Worm (Caenorhabditis elegans) whole organism, L4/young adult: ENCODE data around the gene hsp-4.
A peak's percentile ranks its signal among the peaks of the same experiment; 100 is the strongest.

ENCODE experiments used
- W03F9.2 ChIP-seq: fragments of 150-350 bp; optimal IDR thresholded peaks from 2 replicates; lab custom pipeline; 2014; ENCODE audit warnings: missing biosample characterization, missing genetic modification characterization
- dao-5 ChIP-seq: sonication (generic microtip); optimal IDR thresholded peaks from 2 replicates; lab custom pipeline; 2016; ENCODE audit warnings: missing genotype, missing genetic modification characterization, moderate library complexity, missing compliant biosample characterization
- him-1 ChIP-seq: sonication (generic microtip); optimal IDR thresholded peaks from 2 replicates; lab custom pipeline; 2016; ENCODE audit warnings: missing genotype, missing genetic modification reagents, missing genetic modification characterization, missing compliant biosample characterization

hsp-4 gene

ce11 chrII:7352507-7352906, at the start of gene hsp-4:
Gene hsp-4 (minus strand): TSS chrII:7352645.
- no peak for TF ChIP-seq W03F9.2 (tag; lab: Kevin White, UChicago)
- no peak for TF ChIP-seq dao-5 (tag; lab: Kevin White, UChicago)

- TF ChIP-seq W03F9.2 (tag; lab: Kevin White, UChicago) (no peak), him-1 (tag; lab: Kevin White, UChicago) (no peak), dao-5 (tag; lab: Kevin White, UChicago) (no peak)
These were observed 46.3 kb upstream of the hsp-4 start, which contains the start of gene C07D10.1 for ce11 chrII:7398712-7399111. Gene C07D10.1 (plus strand): TSS chrII:7399012.

ce11 chrII:7397273-7397840, 44.9 kb upstream of the hsp-4 start:
- no peak for TF ChIP-seq W03F9.2 (tag; lab: Kevin White, UChicago)
- TF ChIP-seq him-1 (tag; lab: Kevin White, UChicago) = peak; percentile 9
- no peak for TF ChIP-seq dao-5 (tag; lab: Kevin White, UChicago)

ce11 chrII:7396081-7396480, 43.6 kb upstream of the hsp-4 start:
- TF ChIP-seq W03F9.2 (tag; lab: Kevin White, UChicago) = no peak
- TF ChIP-seq dao-5 (tag; lab: Kevin White, UChicago) = no peak
- no peak for TF ChIP-seq him-1 (tag; lab: Kevin White, UChicago)

- TF ChIP-seq dao-5 (tag; lab: Kevin White, UChicago) = no peak
- no peak for TF ChIP-seq W03F9.2 (tag; lab: Kevin White, UChicago)
- TF ChIP-seq him-1 (tag; lab: Kevin White, UChicago) = no peak
These were observed 42.2 kb upstream of the hsp-4 start, which contains the start of gene bath-44 for ce11 chrII:7394690-7395054. Gene bath-44 (plus strand): TSS chrII:7394955.

ce11 chrII:7393922-7394689, 41.7 kb upstream of the hsp-4 start:
- TF ChIP-seq dao-5 (tag; lab: Kevin White, UChicago) (no peak), W03F9.2 (tag; lab: Kevin White, UChicago) (peak; percentile 10), him-1 (tag; lab: Kevin White, UChicago) (no peak)

- TF ChIP-seq dao-5 (tag; lab: Kevin White, UChicago) (no peak), W03F9.2 (tag; lab: Kevin White, UChicago) (no peak), him-1 (tag; lab: Kevin White, UChicago) (no peak)
These were observed 40.9 kb upstream of the hsp-4 start for ce11 chrII:7393393-7393792.

- no peak for TF ChIP-seq him-1 (tag; lab: Kevin White, UChicago)
- no peak for TF ChIP-seq W03F9.2 (tag; lab: Kevin White, UChicago)
- no peak for TF ChIP-seq dao-5 (tag; lab: Kevin White, UChicago)
These were observed 39.7 kb upstream of the hsp-4 start for ce11 chrII:7392052-7392694.

- TF ChIP-seq dao-5 (tag; lab: Kevin White, UChicago) (no peak), him-1 (tag; lab: Kevin White, UChicago) (no peak), W03F9.2 (tag; lab: Kevin White, UChicago) (no peak)
These were observed 37.9 kb upstream of the hsp-4 start for ce11 chrII:7390335-7390734.

ce11 chrII:7385442-7385841, 33.0 kb upstream of the hsp-4 start, which contains the start of gene sre-3:
Gene sre-3 (plus strand): TSS chrII:7385742.
- TF ChIP-seq W03F9.2 (tag; lab: Kevin White, UChicago) (no peak), dao-5 (tag; lab: Kevin White, UChicago) (no peak), him-1 (tag; lab: Kevin White, UChicago) (no peak)

- TF ChIP-seq W03F9.2 (tag; lab: Kevin White, UChicago) (no peak), him-1 (tag; lab: Kevin White, UChicago) (no peak), dao-5 (tag; lab: Kevin White, UChicago) (no peak)
These were observed 29.5 kb upstream of the hsp-4 start for ce11 chrII:7381947-7382346.

ce11 chrII:7381142-7381611, 28.7 kb upstream of the hsp-4 start, which contains the start of gene C07D10.5:
Gene C07D10.5 (plus strand): TSS chrII:7381561.
- TF ChIP-seq dao-5 (tag; lab: Kevin White, UChicago) (no peak), him-1 (tag; lab: Kevin White, UChicago) (no peak), W03F9.2 (tag; lab: Kevin White, UChicago) (no peak)

- no peak for TF ChIP-seq dao-5 (tag; lab: Kevin White, UChicago)
- TF ChIP-seq W03F9.2 (tag; lab: Kevin White, UChicago) = no peak
- no peak for TF ChIP-seq him-1 (tag; lab: Kevin White, UChicago)
These were observed 26.6 kb upstream of the hsp-4 start, which contains the start of gene C07D10.6 for ce11 chrII:7379021-7379420. Gene C07D10.6 (plus strand): TSS chrII:7379321.
